Fruit fly (Drosophila melanogaster) Kc167 (cell line): ENCODE measurements around the gene Cyp303a1.

Experiments
- Myc ChIP-seq: fragments of >200 bp; optimal IDR thresholded peaks from 2 replicates; lab custom pipeline; 2017; ENCODE audit warnings: missing external identifiers
- Sin3A ChIP-seq: fragments of >200 bp; optimal IDR thresholded peaks from 2 replicates; lab custom pipeline; 2018; ENCODE audit warnings: missing external identifiers
- h ChIP-seq: fragments of >200 bp; optimal IDR thresholded peaks from 3 replicates; lab custom pipeline; 2018; ENCODE audit warnings: missing external identifiers
- insv ChIP-seq: fragments of >200 bp; optimal IDR thresholded peaks from 3 replicates; lab custom pipeline; 2018; ENCODE audit warnings: missing external identifiers
- psq ChIP-seq: fragments of >200 bp; optimal IDR thresholded peaks from 2 replicates; lab custom pipeline; 2017; ENCODE audit warnings: missing external identifiers
- ttk ChIP-seq: sonication (Bioruptor generic); optimal IDR thresholded peaks from 2 replicates; lab custom pipeline; 2017; ENCODE audit warnings: missing external identifiers

Gene Cyp303a1

dm6 chr2L:16317777-16318610, 24.0 kb downstream of the Cyp303a1 start:
- TF ChIP-seq Sin3A (no peak), ttk (lab: Kevin White, UChicago) (no peak)

- TF ChIP-seq Myc (lab: Kevin White, UChicago) (no peak), h (lab: Kevin White, UChicago) (no peak), psq (no peak), ttk (lab: Kevin White, UChicago) (no peak), Sin3A (no peak), insv (lab: Kevin White, UChicago) (no peak)
Measured at dm6 chr2L:16319743-16320142, 25.8 kb downstream of the Cyp303a1 start.

dm6 chr2L:16320428-16320827, 26.4 kb downstream of the Cyp303a1 start:
- TF ChIP-seq ttk (lab: Kevin White, UChicago): no peak
- TF ChIP-seq psq: no peak
- TF ChIP-seq h (lab: Kevin White, UChicago): no peak
- TF ChIP-seq Sin3A: no peak
- no peak for TF ChIP-seq insv (lab: Kevin White, UChicago)
- no peak for TF ChIP-seq Myc (lab: Kevin White, UChicago)

- TF ChIP-seq h (lab: Kevin White, UChicago): no peak
- TF ChIP-seq ttk (lab: Kevin White, UChicago): no peak
- no peak for TF ChIP-seq insv (lab: Kevin White, UChicago)
- no peak for TF ChIP-seq Sin3A
- TF ChIP-seq Myc (lab: Kevin White, UChicago): no peak
- no peak for TF ChIP-seq psq
Measured at dm6 chr2L:16321209-16321608, 27.2 kb downstream of the Cyp303a1 start.

dm6 chr2L:16321872-16322631, 28.1 kb downstream of the Cyp303a1 start:
- no peak for TF ChIP-seq psq
- TF ChIP-seq h (lab: Kevin White, UChicago): no peak
- TF ChIP-seq ttk (lab: Kevin White, UChicago): no peak
- TF ChIP-seq insv (lab: Kevin White, UChicago): no peak
- no peak for TF ChIP-seq Myc (lab: Kevin White, UChicago)
- TF ChIP-seq Sin3A: no peak

dm6 chr2L:16323544-16323943, 29.6 kb downstream of the Cyp303a1 start:
- TF ChIP-seq Myc (lab: Kevin White, UChicago) (no peak), ttk (lab: Kevin White, UChicago) (no peak), psq (no peak), Sin3A (no peak), insv (lab: Kevin White, UChicago) (no peak), h (lab: Kevin White, UChicago) (no peak)

- TF ChIP-seq Sin3A (no peak), ttk (lab: Kevin White, UChicago) (no peak), insv (lab: Kevin White, UChicago) (no peak), h (lab: Kevin White, UChicago) (no peak), psq (no peak), Myc (lab: Kevin White, UChicago) (no peak)
Measured at dm6 chr2L:16324833-16325232, 30.9 kb downstream of the Cyp303a1 start.

dm6 chr2L:16325515-16326257, 31.7 kb downstream of the Cyp303a1 start, which contains the start of gene cact:
Gene cact (minus strand): TSS chr2L:16326207.
- TF ChIP-seq psq (no peak), Myc (lab: Kevin White, UChicago) (no peak), ttk (lab: Kevin White, UChicago) (no peak), h (lab: Kevin White, UChicago) (no peak), Sin3A (no peak), insv (lab: Kevin White, UChicago) (no peak)

dm6 chr2L:16326892-16327291, 32.9 kb downstream of the Cyp303a1 start, which contains the start of gene CG4278:
Gene CG4278 (plus strand): TSS chr2L:16327069.
- TF ChIP-seq ttk (lab: Kevin White, UChicago) (no peak), h (lab: Kevin White, UChicago) (no peak), psq (no peak), Sin3A (no peak)

dm6 chr2L:16329102-16329520, 35.1 kb downstream of the Cyp303a1 start, which contains the start of gene mRpL4:
Gene mRpL4 (minus strand): TSS chr2L:16329132.
- TF ChIP-seq insv (lab: Kevin White, UChicago) (no peak), ttk (lab: Kevin White, UChicago) (no peak), Myc (lab: Kevin White, UChicago) (no peak), Sin3A (no peak), h (lab: Kevin White, UChicago) (no peak), psq (no peak)

dm6 chr2L:16329625-16330024, 35.6 kb downstream of the Cyp303a1 start, which contains the start of gene CG4440:
Gene CG4440 (plus strand): TSS chr2L:16329925.
- TF ChIP-seq ttk (lab: Kevin White, UChicago) (no peak), psq (no peak), Sin3A (no peak), Myc (lab: Kevin White, UChicago) (no peak), insv (lab: Kevin White, UChicago) (no peak), h (lab: Kevin White, UChicago) (no peak)
